Worm (Caenorhabditis elegans) whole organism, L1 larva: ENCODE results near the gene F11D11.3.

Experiments
- egl-13 ChIP-seq: sonication (generic microtip); optimal IDR thresholded peaks from 2 replicates; lab custom pipeline; 2016; ENCODE audit warnings: missing genotype, missing genetic modification reagents, missing genetic modification characterization, missing compliant biosample characterization
- lin-15B ChIP-seq: fragments of 150-350 bp; sonication (generic microtip); optimal IDR thresholded peaks from 3 replicates; lab custom pipeline; 2014; ENCODE audit warnings: missing biosample characterization, missing genetic modification characterization

ce11 chrV:18786694-18787093, 26.6 kb upstream of the F11D11.3 start, which contains the start of gene Y17D7B.3:
- TF ChIP-seq lin-15B (tag; lab: Kevin White, UChicago): no peak
- no peak for TF ChIP-seq egl-13
